Worm (Caenorhabditis elegans) whole organism, L2 larva: ENCODE data around the gene set-20.

Source experiments
- C34F6.9 ChIP-seq: fragments of 150-350 bp; optimal IDR thresholded peaks from 2 replicates; lab custom pipeline; 2014; ENCODE audit warnings: missing biosample characterization, missing genetic modification characterization
- aly-2 ChIP-seq: fragments of 150-350 bp; optimal IDR thresholded peaks from 2 replicates; lab custom pipeline; 2014; ENCODE audit warnings: missing biosample characterization, missing genetic modification characterization
- mdl-1 ChIP-seq, 2 experiments: fragments of 150-350 bp in 1 of 2; sonication (generic microtip) in 1 of 2; optimal IDR thresholded peaks; 2 replicates each; lab custom pipeline; 2017; ENCODE audit warnings: missing biosample characterization in 2 of 2, missing genetic modification characterization in 2 of 2
- ztf-4 ChIP-seq: fragments of 150-350 bp; optimal IDR thresholded peaks from 2 replicates; lab custom pipeline; 2014; ENCODE audit warnings: missing biosample characterization, missing genetic modification characterization

ce11 chrX:5672615-5673014 is 13.3 kb downstream of the set-20 start:
- TF ChIP-seq mdl-1 (tag; optimal IDR thresholded peaks at IDR 0.05; lab: Kevin White, UChicago) (no peak), aly-2 (no peak), ztf-4 (tag; lab: Kevin White, UChicago) (no peak), C34F6.9 (tag; lab: Kevin White, UChicago) (no peak)
